Worm (Caenorhabditis elegans): ENCODE results near the gene srab-25.

DNA sequence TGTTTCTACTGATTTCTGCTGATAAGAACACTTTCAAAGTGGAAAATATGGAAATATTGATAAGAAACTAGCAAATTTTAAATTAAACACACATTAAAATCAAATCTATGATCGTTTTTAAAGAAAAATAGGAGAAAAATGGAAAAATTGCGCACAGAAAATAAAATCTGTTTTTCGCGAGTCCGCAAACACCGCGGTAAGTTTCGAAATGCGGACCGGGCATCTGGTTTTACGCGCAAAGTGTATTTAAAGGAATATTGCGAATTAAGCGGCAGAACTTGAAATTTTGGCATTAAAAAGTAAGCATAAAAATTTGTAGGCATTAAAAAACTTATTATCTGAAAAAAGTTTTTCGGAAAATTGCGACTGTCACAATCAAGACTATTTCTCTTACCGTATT lies 32.1 kb upstream of the srab-25 start:
- TF ChIP-seq unc-130 (GFP tag; optimal IDR thresholded peaks at IDR 0.05) (no peak), him-1 (tag; optimal IDR thresholded peaks at IDR 0.05) (no peak), zfh-2 (GFP tag; conservative IDR thresholded peaks at IDR 0.05) (no peak), zim-3 (tag; optimal IDR thresholded peaks at IDR 0.05) (no peak), hmg-20 (GFP tag; IDR thresholded peaks at IDR 0.05) (no peak), unc-62 (GFP tag; optimal IDR thresholded peaks at IDR 0.05) (no peak)
